Worm (Caenorhabditis elegans) whole organism, L2 larva: Measurements from ENCODE around the gene clc-10.

Experiments
- R02D3.7 ChIP-seq: fragments of 150-350 bp; optimal IDR thresholded peaks from 2 replicates; lab custom pipeline; 2014; ENCODE audit warnings: missing biosample characterization, missing genetic modification characterization
- aly-2 ChIP-seq: fragments of 150-350 bp; optimal IDR thresholded peaks from 2 replicates; lab custom pipeline; 2014; ENCODE audit warnings: missing biosample characterization, missing genetic modification characterization
- ama-1 ChIP-seq: fragments of 150-350 bp; optimal IDR thresholded peaks from 2 replicates; lab custom pipeline; 2018; ENCODE audit warnings: inconsistent platforms
- ceh-82 ChIP-seq: fragments of 150-350 bp; optimal IDR thresholded peaks from 2 replicates; lab custom pipeline; 2014; ENCODE audit warnings: missing biosample characterization, missing genetic modification characterization
- lin-11 ChIP-seq: fragments of 150-350 bp; sonication (generic microtip); optimal IDR thresholded peaks from 2 replicates; lab custom pipeline; 2014; ENCODE audit warnings: missing biosample characterization, missing genetic modification characterization, inconsistent platforms, mixed read lengths
- nhr-23 ChIP-seq: fragments of 150-350 bp; optimal IDR thresholded peaks from 2 replicates; lab custom pipeline; 2014; ENCODE audit warnings: missing biosample characterization, missing genetic modification reagents, missing genetic modification characterization
- nhr-77 ChIP-seq: fragments of 150-350 bp; optimal IDR thresholded peaks from 2 replicates; lab custom pipeline; 2014; ENCODE audit warnings: missing biosample characterization, missing genetic modification characterization
- snpc-4 ChIP-seq: fragments of 150-350 bp; optimal IDR thresholded peaks from 2 replicates; lab custom pipeline; 2014; ENCODE audit warnings: missing biosample characterization, missing genetic modification characterization

ce11 chrIII:6105897-6106296 lies 49.0 kb downstream of the clc-10 start:
- no peak for TF ChIP-seq ama-1
- TF ChIP-seq lin-11 (tag; lab: Kevin White, UChicago): no peak
- no peak for TF ChIP-seq aly-2 (tag; lab: Kevin White, UChicago)
- TF ChIP-seq nhr-23 (tag; lab: Kevin White, UChicago): no peak
- no peak for TF ChIP-seq snpc-4 (tag; lab: Kevin White, UChicago)
- TF ChIP-seq ceh-82 (tag; lab: Kevin White, UChicago): no peak
- no peak for TF ChIP-seq R02D3.7
- no peak for TF ChIP-seq nhr-77 (tag; lab: Kevin White, UChicago)
